Worm (Caenorhabditis elegans): ENCODE data around the gene dnj-9.
"Not testable (repeated sequence)": the region's sequence is repeated elsewhere in the genome, so short reads cannot be mapped to it uniquely, and the experiment has no call there.

Gene dnj-9

DNA sequence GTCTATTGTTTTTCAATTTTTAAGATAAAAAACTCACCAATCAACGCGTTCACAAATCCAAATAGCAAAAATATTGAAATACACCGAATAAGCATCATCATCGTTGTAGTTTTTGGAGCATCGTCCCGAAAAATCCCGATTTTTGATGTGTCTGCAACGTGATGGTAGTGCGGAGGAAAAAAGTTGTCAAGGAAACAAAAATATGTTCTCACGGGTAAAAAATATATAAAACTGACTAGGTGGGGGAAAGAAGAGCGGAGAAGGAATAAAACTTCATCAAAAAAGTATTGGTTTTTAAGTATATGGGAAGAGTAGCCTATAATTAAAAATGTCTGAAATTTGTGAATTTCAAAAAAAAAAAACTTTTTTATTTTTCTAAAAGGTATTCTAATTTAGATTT lies 39.9 kb upstream of the dnj-9 start, which contains the start of gene rig-6:
Gene rig-6 (minus strand): TSS at position 101 of the 400 bp plus-strand sequence.
- TF ChIP-seq aly-2 (tag; optimal IDR thresholded peaks at IDR 0.05), result no peak
- TF ChIP-seq spr-1 (tag; optimal IDR thresholded peaks at IDR 0.05), result no peak
- no peak for TF ChIP-seq sdz-12 (GFP tag; optimal IDR thresholded peaks at IDR 0.05)

DNA sequence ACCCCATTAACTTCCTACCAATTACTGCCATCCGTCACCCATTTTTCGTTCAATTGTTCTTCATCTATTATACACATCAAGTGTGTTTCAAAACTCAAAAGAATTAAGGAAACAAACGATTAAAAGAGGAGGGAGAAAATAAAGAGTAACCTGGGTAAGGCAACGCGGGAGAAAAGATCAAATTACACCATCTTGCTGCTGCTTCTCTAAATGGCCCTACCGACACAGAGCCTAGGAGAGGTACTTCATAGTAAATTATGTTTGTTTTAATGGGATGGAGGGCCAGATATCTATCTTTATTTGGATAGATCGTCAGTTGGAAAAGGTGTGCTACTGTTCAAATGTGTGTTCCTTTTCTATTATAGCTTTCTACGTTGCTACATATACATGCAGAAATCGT lies 36.5 kb upstream of the dnj-9 start:
- TF ChIP-seq zip-2 (tag; optimal IDR thresholded peaks at IDR 0.05) (no peak), lin-38 (GFP tag; IDR thresholded peaks at IDR 0.05) (no peak), unc-62 (GFP tag; optimal IDR thresholded peaks at IDR 0.05 in 1 of 2) (no peak), unc-62 (tag; optimal IDR thresholded peaks at IDR 0.05) (no peak), mdt-29 (GFP tag; IDR thresholded peaks at IDR 0.05) (no peak), aha-1 (tag) (no peak), gei-8 (GFP tag; optimal IDR thresholded peaks at IDR 0.05) (no peak), mes-2 (tag; optimal IDR thresholded peaks at IDR 0.05; ENCODE audit: poor library complexity, severe bottlenecking) (no peak), ZK337.2 (GFP tag; IDR thresholded peaks at IDR 0.05) (no peak), nhr-77 (tag; optimal IDR thresholded peaks at IDR 0.05) (no peak), dve-1 (tag; optimal IDR thresholded peaks at IDR 0.05; ENCODE audit: insufficient read depth) (no peak), spr-1 (tag; optimal IDR thresholded peaks at IDR 0.05) (no peak)

DNA sequence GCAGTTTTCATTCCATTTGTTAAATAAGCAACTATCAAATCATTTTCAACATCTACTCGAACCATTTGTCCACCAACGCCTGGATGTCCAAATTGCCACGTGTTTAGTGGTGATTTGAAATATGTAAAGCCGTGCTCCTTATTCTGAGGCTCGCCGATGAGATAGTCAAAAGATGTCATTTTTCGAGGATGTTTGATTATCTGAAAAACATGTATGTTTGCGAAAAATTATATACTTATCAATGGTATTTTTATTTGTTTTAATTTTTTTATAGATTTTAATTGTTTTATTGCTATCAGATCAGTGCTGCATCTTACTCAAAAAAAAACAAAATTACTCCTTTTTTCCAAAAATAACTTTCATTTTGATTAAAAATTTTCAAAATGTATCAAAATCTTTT lies 33.1 kb upstream of the dnj-9 start:
- TF ChIP-seq nhr-28 (tag; optimal IDR thresholded peaks at IDR 0.05), result no peak
- peak in 1 of 2 experiments; percentile 94 for TF ChIP-seq unc-62 (GFP tag; optimal IDR thresholded peaks at IDR 0.05 in 1 of 2)
- TF ChIP-seq unc-62 (tag; optimal IDR thresholded peaks at IDR 0.05), result no peak

DNA sequence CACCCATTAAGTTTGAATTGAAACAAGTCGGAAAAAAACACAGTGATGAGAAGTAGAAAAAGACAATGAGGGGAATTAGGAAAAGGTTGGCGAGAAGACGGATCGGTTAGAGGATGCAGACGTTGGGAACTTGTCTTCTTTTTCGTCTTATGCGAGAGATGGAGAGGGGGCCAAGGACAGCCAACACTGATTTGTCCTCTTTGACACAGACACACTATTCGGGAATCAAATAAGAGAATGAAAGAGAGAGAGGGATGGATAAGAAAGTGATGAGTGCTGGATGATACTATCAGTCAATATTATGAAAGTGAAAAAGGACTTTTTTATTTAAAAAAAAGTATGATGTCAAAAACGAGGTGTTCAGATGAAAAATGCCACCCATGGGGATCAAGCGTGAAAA lies 30.1 kb upstream of the dnj-9 start, which contains the start of gene lact-5:
Gene lact-5 (minus strand): TSS at position 1 of the 400 bp plus-strand sequence.
- TF ChIP-seq mxl-3 (GFP tag; optimal IDR thresholded peaks at IDR 0.05), result peak; percentile 22
- TF ChIP-seq nhr-28 (tag; optimal IDR thresholded peaks at IDR 0.05), result peak; percentile 64
- no peak for TF ChIP-seq gei-8 (GFP tag; optimal IDR thresholded peaks at IDR 0.05)
- TF ChIP-seq nhr-48 (tag; optimal IDR thresholded peaks at IDR 0.05), result peak; percentile 46

DNA sequence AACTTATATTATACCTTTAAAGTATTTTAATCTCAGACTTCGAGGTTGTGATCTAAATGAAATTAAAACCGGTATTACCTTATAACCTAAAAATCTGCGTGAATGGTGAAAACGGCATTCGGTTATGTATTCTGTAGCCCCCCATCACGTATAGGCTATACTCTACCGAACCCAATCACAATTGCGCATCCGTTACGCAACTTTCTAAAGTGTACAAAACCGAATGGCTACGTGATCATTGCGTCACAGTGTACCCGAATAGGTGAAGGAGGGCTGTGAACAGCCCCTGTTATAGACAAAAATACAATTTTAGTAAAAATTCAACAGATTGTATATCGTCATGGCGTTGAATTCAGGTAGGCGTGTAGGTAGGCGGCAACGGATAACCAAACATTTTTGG lies 29.2 kb upstream of the dnj-9 start:
- TF ChIP-seq nhr-28 (tag; optimal IDR thresholded peaks at IDR 0.05) (peak; percentile 87), snpc-4 (tag; optimal IDR thresholded peaks at IDR 0.05) (no peak), mxl-2 (GFP tag; conservative IDR thresholded peaks at IDR 0.05) (no peak)

DNA sequence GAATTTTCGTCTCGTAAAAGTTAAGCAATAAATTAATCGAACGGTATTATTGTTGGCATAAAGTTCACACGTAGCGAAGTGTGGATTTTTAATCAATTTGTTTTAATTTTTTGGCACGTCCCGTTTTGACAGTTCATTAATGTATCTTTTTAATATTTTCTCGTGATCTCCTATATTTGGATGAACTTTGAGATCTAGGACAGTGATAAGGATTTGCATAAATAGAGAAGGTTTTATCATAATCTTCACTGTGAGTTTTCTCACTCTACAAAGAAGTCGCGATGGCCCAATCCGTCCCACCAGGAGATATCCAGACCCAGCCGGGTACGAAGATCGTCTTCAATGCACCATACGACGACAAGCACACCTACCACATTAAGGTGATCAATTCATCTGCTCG lies 26.7 kb upstream of the dnj-9 start, which contains the start of the genes C33F10.8 and msp-40:
Gene C33F10.8 (minus strand): TSS at position 101 of the 400 bp plus-strand sequence.
Gene msp-40 (plus strand): TSS at position 282 of the 400 bp plus-strand sequence.
- TF ChIP-seq T20F7.1 (GFP tag; optimal IDR thresholded peaks at IDR 0.05); skn-1 (tag; optimal IDR thresholded peaks at IDR 0.05); lir-3 (tag; optimal IDR thresholded peaks at IDR 0.05): not testable (repeated sequence)

DNA sequence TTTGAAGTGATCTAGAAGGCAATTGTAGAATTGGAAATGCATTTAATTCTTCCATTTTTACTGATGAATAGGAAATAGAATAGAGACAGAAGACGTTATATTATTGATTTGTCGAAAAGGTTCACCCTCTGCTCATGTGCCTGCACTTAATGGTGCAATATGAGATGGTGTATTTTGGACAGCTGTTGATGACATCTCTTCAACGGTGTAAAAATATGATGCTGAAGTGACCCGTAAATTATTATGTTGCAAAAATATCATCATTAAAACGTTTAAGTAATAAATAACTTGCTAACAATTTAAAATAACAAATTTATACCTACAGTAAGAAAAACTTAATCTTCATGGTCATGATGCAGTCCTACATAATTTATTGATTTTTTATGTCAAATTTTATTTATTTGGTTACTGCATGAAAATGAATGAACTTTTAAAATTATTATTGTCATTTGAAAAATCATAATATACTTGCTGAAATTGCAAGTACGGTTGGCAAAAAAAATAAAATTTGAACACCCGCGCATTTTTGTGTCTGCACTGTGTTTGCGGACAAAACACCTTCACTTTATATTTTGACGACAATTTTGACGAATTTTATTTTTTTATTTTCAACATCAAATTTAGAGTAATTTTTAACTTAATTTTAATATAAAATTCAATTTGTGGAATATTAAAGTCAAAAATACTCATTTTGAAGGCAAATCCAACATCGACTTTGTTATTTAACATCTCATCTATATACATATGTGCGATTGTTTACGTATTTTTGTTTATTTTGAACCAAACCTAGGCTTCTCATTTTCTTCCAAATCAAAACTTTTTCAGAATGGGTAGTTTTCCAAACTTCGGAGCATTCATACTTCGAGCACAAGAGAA lies 23.9 kb upstream of the dnj-9 start, which contains the start of the genes fbxb-88 and tbck-1:
Gene fbxb-88 (minus strand): TSS at position 151 of the 876 bp plus-strand sequence.
Gene tbck-1 (plus strand): TSS at position 826 of the 876 bp plus-strand sequence.
- peak; percentile 58 for TF ChIP-seq T20F7.1 (GFP tag; optimal IDR thresholded peaks at IDR 0.05)
- no peak for TF ChIP-seq lin-1 (GFP tag; IDR thresholded peaks at IDR 0.05)
- TF ChIP-seq madf-5 (GFP tag; IDR thresholded peaks at IDR 0.05), result no peak
- peak; percentile 38 for TF ChIP-seq rbr-2 (tag; optimal IDR thresholded peaks at IDR 0.05)
- TF ChIP-seq dpl-1 (GFP tag; optimal IDR thresholded peaks at IDR 0.05), result peak; percentile 96
